Fruit fly (Drosophila melanogaster) whole organism, embryonic: ENCODE measurements around the gene Hs2st.

Experiments
- Atf-2 ChIP-seq: fragments of 200-800 bp; sonication (Bioruptor generic); optimal IDR thresholded peaks from 2 replicates; lab custom pipeline; 2016; ENCODE audit warnings: missing biosample characterization, missing genetic modification characterization
- Atf3 ChIP-seq: fragments of 200-800 bp; sonication (Bioruptor generic); optimal IDR thresholded peaks from 3 replicates; lab custom pipeline; 2016; ENCODE audit warnings: missing biosample characterization, missing genetic modification characterization
- B-H2 ChIP-seq: fragments of 200-800 bp; sonication (Bioruptor generic); optimal IDR thresholded peaks from 2 replicates; lab custom pipeline; 2018; ENCODE audit warnings: missing biosample characterization, mild to moderate bottlenecking, missing genetic modification characterization
- CG10209 ChIP-seq: fragments of 200-800 bp; sonication (Bioruptor generic); optimal IDR thresholded peaks from 3 replicates; lab custom pipeline; 2017; ENCODE audit warnings: missing biosample characterization, mild to moderate bottlenecking, missing genetic modification characterization, missing genetic modification reagents
- CG10274 ChIP-seq: fragments of 200-800 bp; sonication (Bioruptor generic); optimal IDR thresholded peaks from 3 replicates; lab custom pipeline; 2017; ENCODE audit warnings: missing biosample characterization, mild to moderate bottlenecking, missing genetic modification characterization
- CG10366 ChIP-seq: fragments of 200-800 bp; sonication (Bioruptor generic); IDR thresholded peaks from 2 replicates; pipeline ENCODE4 v1.3.6; 2022; ENCODE audit warnings: missing biosample characterization, missing genetic modification characterization
- CG10462 ChIP-seq: fragments of 200-800 bp; sonication (Bioruptor generic); optimal IDR thresholded peaks from 2 replicates; lab custom pipeline; 2016; ENCODE audit warnings: missing biosample characterization, missing genetic modification characterization
- CG10654 ChIP-seq: fragments of 200-800 bp; sonication (Bioruptor generic); optimal IDR thresholded peaks from 2 replicates; lab custom pipeline; 2016; ENCODE audit warnings: missing biosample characterization, missing genetic modification characterization
- CG11398 ChIP-seq: fragments of 200-800 bp; sonication (Bioruptor generic); optimal IDR thresholded peaks from 2 replicates; lab custom pipeline; 2016; ENCODE audit warnings: missing biosample characterization, missing genetic modification characterization
- CG12744 ChIP-seq: fragments of 200-800 bp; sonication (Bioruptor generic); optimal IDR thresholded peaks from 2 replicates; lab custom pipeline; 2016; ENCODE audit warnings: missing biosample characterization, missing genetic modification characterization
- CG13123 ChIP-seq: fragments of 200-800 bp; sonication (Bioruptor generic); optimal IDR thresholded peaks from 2 replicates; lab custom pipeline; 2016; ENCODE audit warnings: missing biosample characterization, missing genetic modification characterization
- CG15269 ChIP-seq: fragments of 200-800 bp; sonication (Bioruptor generic); optimal IDR thresholded peaks from 2 replicates; lab custom pipeline; 2018; ENCODE audit warnings: missing biosample characterization, mild to moderate bottlenecking, missing genetic modification characterization, moderate library complexity
- CG15479 ChIP-seq: fragments of 200-800 bp; sonication (Bioruptor generic); optimal IDR thresholded peaks from 3 replicates; lab custom pipeline; 2019; ENCODE audit warnings: missing biosample characterization, mild to moderate bottlenecking, missing genetic modification characterization, moderate library complexity
- CG16863 ChIP-seq: fragments of 200-800 bp; sonication (Bioruptor generic); optimal IDR thresholded peaks from 3 replicates; lab custom pipeline; 2016; ENCODE audit warnings: missing biosample characterization, missing genetic modification characterization
- CG18619 ChIP-seq: fragments of 200-800 bp; sonication (Bioruptor generic); optimal IDR thresholded peaks from 3 replicates; lab custom pipeline; 2017; ENCODE audit warnings: missing biosample characterization, mild to moderate bottlenecking, missing genetic modification characterization
- CG2712 ChIP-seq: fragments of 200-800 bp; optimal IDR thresholded peaks from 3 replicates; lab custom pipeline; 2019; ENCODE audit warnings: missing biosample characterization, mild to moderate bottlenecking, missing genetic modification characterization, moderate library complexity
- CG30020 ChIP-seq: fragments of 200-800 bp; optimal IDR thresholded peaks from 2 replicates; lab custom pipeline; 2019; ENCODE audit warnings: missing biosample characterization, mild to moderate bottlenecking, missing genetic modification characterization, moderate library complexity
- CG32532 ChIP-seq: fragments of 200-800 bp; sonication (Bioruptor generic); IDR thresholded peaks from 2 replicates; pipeline ENCODE4 v1.3.6; 2022; ENCODE audit warnings: missing biosample characterization, missing genetic modification characterization
- CG7928 ChIP-seq: fragments of 200-800 bp; sonication (Bioruptor generic); optimal IDR thresholded peaks from 2 replicates; lab custom pipeline; 2017; ENCODE audit warnings: missing biosample characterization, mild to moderate bottlenecking, missing genetic modification characterization
- CG8290 ChIP-seq, 3 experiments: fragments of 200-800 bp; sonication (Bioruptor generic); optimal IDR thresholded peaks; 2 replicates each; lab custom pipeline; 2016 to 2019; ENCODE audit warnings: missing biosample characterization in 3 of 3, missing genetic modification characterization in 3 of 3, mild to moderate bottlenecking in 2 of 3, moderate library complexity in 1 of 3
- CG8359 ChIP-seq: fragments of 200-800 bp; sonication (Bioruptor generic); optimal IDR thresholded peaks from 2 replicates; lab custom pipeline; 2017; ENCODE audit warnings: missing biosample characterization, mild to moderate bottlenecking, missing genetic modification characterization, borderline replicate concordance
- CG9215 ChIP-seq: fragments of 200-800 bp; sonication (Bioruptor generic); IDR thresholded peaks from 2 replicates; pipeline ENCODE4 v1.3.6; 2022; ENCODE audit warnings: missing biosample characterization, missing genetic modification characterization
- Dad ChIP-seq: fragments of 200-800 bp; sonication (Bioruptor generic); optimal IDR thresholded peaks from 3 replicates; lab custom pipeline; 2016; ENCODE audit warnings: missing biosample characterization, missing genetic modification characterization
- Dbx ChIP-seq: fragments of 200-800 bp; sonication (Bioruptor generic); IDR thresholded peaks from 3 replicates; pipeline ENCODE4 v1.3.6; 2022; ENCODE audit warnings: missing biosample characterization, missing genetic modification characterization
- H2.0 ChIP-seq: fragments of 200-800 bp; sonication (Bioruptor generic); IDR thresholded peaks from 2 replicates; pipeline ENCODE4 v1.3.6; 2022; ENCODE audit warnings: missing biosample characterization, missing genetic modification characterization
- Jarid2 ChIP-seq: fragments of 200-800 bp; sonication (Bioruptor generic); optimal IDR thresholded peaks from 3 replicates; lab custom pipeline; 2017; ENCODE audit warnings: mild to moderate bottlenecking, missing biosample characterization, missing genetic modification reagents, missing genetic modification characterization
- Lim3 ChIP-seq: fragments of 200-800 bp; sonication (Bioruptor generic); IDR thresholded peaks from 2 replicates; pipeline ENCODE4 v1.3.6; 2022; ENCODE audit warnings: missing biosample characterization, missing genetic modification characterization
- Mad ChIP-seq: fragments of 200-800 bp; sonication (Bioruptor generic); optimal IDR thresholded peaks from 2 replicates; lab custom pipeline; 2016; ENCODE audit warnings: missing biosample characterization, missing genetic modification characterization
- Meics ChIP-seq: fragments of 200-800 bp; sonication (Bioruptor generic); optimal IDR thresholded peaks from 2 replicates; lab custom pipeline; 2017; ENCODE audit warnings: missing biosample characterization, mild to moderate bottlenecking, missing genetic modification characterization
- Mrtf ChIP-seq: fragments of 200-800 bp; sonication (Bioruptor generic); IDR thresholded peaks from 3 replicates; pipeline ENCODE4 v1.3.6; 2022; ENCODE audit warnings: missing biosample characterization, missing genetic modification characterization
- Tbp ChIP-seq: fragments of >200 bp; optimal IDR thresholded peaks from 2 replicates; lab custom pipeline; 2018; ENCODE audit warnings: missing biosample characterization, missing genetic modification characterization
- ab ChIP-seq: fragments of 200-800 bp; sonication (Bioruptor generic); optimal IDR thresholded peaks from 2 replicates; lab custom pipeline; 2016; ENCODE audit warnings: missing biosample characterization, missing genetic modification characterization
- abd-A ChIP-seq: fragments of 200-800 bp; sonication (Bioruptor generic); optimal IDR thresholded peaks from 3 replicates; lab custom pipeline; 2019; ENCODE audit warnings: missing biosample characterization, mild to moderate bottlenecking, missing genetic modification characterization, moderate library complexity
- caup ChIP-seq: fragments of 200-800 bp; sonication (Bioruptor generic); optimal IDR thresholded peaks from 3 replicates; lab custom pipeline; 2017; ENCODE audit warnings: missing biosample characterization, mild to moderate bottlenecking, missing genetic modification characterization, moderate library complexity; ENCODE audit not compliant: severe bottlenecking
- cg ChIP-seq: fragments of 200-800 bp; sonication (Bioruptor generic); optimal IDR thresholded peaks from 3 replicates; lab custom pipeline; 2019; ENCODE audit warnings: missing biosample characterization, mild to moderate bottlenecking, missing genetic modification characterization, moderate library complexity
- chif ChIP-seq, 2 experiments: fragments of 200-800 bp; sonication (Bioruptor generic); optimal IDR thresholded peaks; 3 replicates each; lab custom pipeline; 2016; ENCODE audit warnings: missing biosample characterization in 2 of 2, missing genetic modification characterization in 2 of 2
- exex ChIP-seq: fragments of 200-800 bp; sonication (Bioruptor generic); optimal IDR thresholded peaks from 4 replicates; lab custom pipeline; 2018; ENCODE audit warnings: missing biosample characterization, mild to moderate bottlenecking, missing genetic modification characterization, moderate library complexity
- fd96Cb ChIP-seq: fragments of 200-800 bp; sonication (Bioruptor generic); optimal IDR thresholded peaks from 2 replicates; lab custom pipeline; 2018; ENCODE audit warnings: missing biosample characterization, mild to moderate bottlenecking, missing genetic modification characterization, moderate library complexity
- gcm ChIP-seq: fragments of 200-800 bp; sonication (Bioruptor generic); optimal IDR thresholded peaks from 2 replicates; lab custom pipeline; 2019; ENCODE audit warnings: missing biosample characterization, mild to moderate bottlenecking, missing genetic modification characterization, moderate library complexity
- luna ChIP-seq: fragments of 200-800 bp; sonication (Bioruptor generic); optimal IDR thresholded peaks from 2 replicates; lab custom pipeline; 2016; ENCODE audit warnings: missing biosample characterization, missing genetic modification characterization
- prd ChIP-seq, 3 experiments: fragments of >200 bp in 2 of 3; fragments of 200-800 bp in 1 of 3; sonication (Bioruptor generic) in 1 of 3; optimal IDR thresholded peaks in 2 of 3; IDR thresholded peaks in 1 of 3; 2 replicates in 2 of 3; 3 replicates in 1 of 3; pipeline versions ENCODE4 v1.3.6 to Lab custom; 2017 to 2022; ENCODE audit warnings: missing biosample characterization in 1 of 3, missing genetic modification characterization in 1 of 3
- run ChIP-seq: fragments of 200-800 bp; sonication (Bioruptor generic); optimal IDR thresholded peaks from 3 replicates; lab custom pipeline; 2018; ENCODE audit warnings: missing biosample characterization, mild to moderate bottlenecking, missing genetic modification characterization
- sens-2 ChIP-seq: fragments of 200-800 bp; sonication (Bioruptor generic); IDR thresholded peaks from 2 replicates; pipeline ENCODE4 v1.3.6; 2022; ENCODE audit warnings: missing biosample characterization, missing genetic modification characterization
- shn ChIP-seq: fragments of 200-800 bp; sonication (Bioruptor generic); optimal IDR thresholded peaks from 3 replicates; lab custom pipeline; 2016; ENCODE audit warnings: missing biosample characterization, missing genetic modification characterization
- sim ChIP-seq: fragments of 200-800 bp; sonication (Bioruptor generic); IDR thresholded peaks from 2 replicates; pipeline ENCODE4 v1.3.6; 2022; ENCODE audit warnings: missing biosample characterization, missing genetic modification characterization
- tin ChIP-seq: fragments of 200-800 bp; sonication (Bioruptor generic); optimal IDR thresholded peaks from 3 replicates; lab custom pipeline; 2016; ENCODE audit warnings: missing biosample characterization, missing genetic modification characterization
- tna ChIP-seq: fragments of 200-800 bp; sonication (Bioruptor generic); IDR thresholded peaks from 2 replicates; pipeline ENCODE4 v1.3.6; 2022; ENCODE audit warnings: missing biosample characterization, missing genetic modification characterization; ENCODE audit not compliant: partially characterized antibody
- trh ChIP-seq: fragments of 200-800 bp; sonication (Bioruptor generic); optimal IDR thresholded peaks from 2 replicates; lab custom pipeline; 2016; ENCODE audit warnings: missing biosample characterization, missing genetic modification characterization
- z ChIP-seq: fragments of 200-800 bp; sonication (Bioruptor generic); IDR thresholded peaks from 3 replicates; pipeline ENCODE4 v1.3.6; 2022; ENCODE audit warnings: missing biosample characterization, missing genetic modification characterization
- zf30C ChIP-seq: fragments of 200-800 bp; sonication (Bioruptor generic); optimal IDR thresholded peaks from 3 replicates; lab custom pipeline; 2018; ENCODE audit warnings: missing biosample characterization, mild to moderate bottlenecking, missing genetic modification characterization

Gene Hs2st

dm6 chr2L:19444734-19445140 lies at the start of gene Hs2st (continued):
- TF ChIP-seq CG15479 (GFP tag; lab: Kevin White, UChicago) (peak; percentile 93), H2.0 (GFP tag; lab: Robert Waterston, UW) (peak; percentile 90), CG18619 (GFP tag; lab: Kevin White, UChicago) (peak; percentile 90), Meics (GFP tag; lab: Kevin White, UChicago) (peak; percentile 88), exex (tag; lab: Kevin White, UChicago) (peak; percentile 57), Atf-2 (GFP tag; lab: Kevin White, UChicago) (peak; percentile 96), Mad (peak; percentile 95), shn (peak; percentile 97), sens-2 (GFP tag; lab: Robert Waterston, UW) (peak; percentile 76), trh (peak; percentile 81), tna (no peak), B-H2 (GFP tag; lab: Kevin White, UChicago) (peak; percentile 90), CG11398 (GFP tag; lab: Kevin White, UChicago) (peak; percentile 84), CG30020 (tag; lab: Kevin White, UChicago) (peak; percentile 78), CG13123 (GFP tag; lab: Kevin White, UChicago) (peak; percentile 90), CG2712 (tag; lab: Kevin White, UChicago) (peak; percentile 92), Dad (peak; percentile 95), CG10462 (GFP tag; lab: Kevin White, UChicago) (peak; percentile 89), CG15269 (tag; lab: Kevin White, UChicago) (peak; percentile 88), CG10366 (GFP tag; lab: Robert Waterston, UW) (peak; percentile 93), Tbp (GFP tag; lab: Kevin White, UChicago) (peak; percentile 65), prd (optimal IDR thresholded peaks at IDR 0.05; lab: Kevin White, UChicago) (no peak), prd (GFP tag; IDR thresholded peaks at IDR 0.05; lab: Robert Waterston, UW) (peak; percentile 97), CG12744 (GFP tag; lab: Kevin White, UChicago) (peak; percentile 92), CG10209 (GFP tag; lab: Kevin White, UChicago) (peak; percentile 94), chif (GFP tag; optimal IDR thresholded peaks at IDR 0.05; lab: Kevin White, UChicago) (peak; percentile 95), gcm (GFP tag; lab: Kevin White, UChicago) (no peak), run (peak; percentile 19), Lim3 (peak; percentile 77), zf30C (GFP tag; lab: Kevin White, UChicago) (no peak), luna (GFP tag; lab: Kevin White, UChicago) (peak; percentile 83), sim (GFP tag; lab: Robert Waterston, UW) (peak; percentile 64; the same call in 1 of the 2 replicates), Dbx (GFP tag; lab: Robert Waterston, UW) (peak; percentile 96), Atf3 (peak; percentile 94), fd96Cb (tag; lab: Kevin White, UChicago) (peak; percentile 86), caup (GFP tag; lab: Kevin White, UChicago) (peak; percentile 92), ab (GFP tag; lab: Kevin White, UChicago) (peak; percentile 92), CG9215 (GFP tag; lab: Robert Waterston, UW) (peak; percentile 96), CG10274 (GFP tag; lab: Kevin White, UChicago) (peak; percentile 66), Jarid2 (GFP tag; lab: Kevin White, UChicago) (peak; percentile 66), abd-A (tag; lab: Kevin White, UChicago) (no peak), CG32532 (GFP tag; lab: Robert Waterston, UW) (peak; percentile 95), cg (GFP tag; lab: Kevin White, UChicago) (no peak), CG8359 (peak; percentile 37), z (GFP tag; lab: Robert Waterston, UW) (no peak), CG8290 (GFP tag; optimal IDR thresholded peaks at IDR 0.05; lab: Kevin White, UChicago) (peak; percentile 94), CG8290 (tag; optimal IDR thresholded peaks at IDR 0.05; lab: Kevin White, UChicago) (peak; percentile 83 to 95), CG16863 (GFP tag; lab: Kevin White, UChicago) (peak; percentile 86), CG7928 (GFP tag; lab: Kevin White, UChicago) (peak; percentile 71), CG10654 (GFP tag; lab: Kevin White, UChicago) (peak; percentile 94), tin (GFP tag; lab: Kevin White, UChicago) (peak; percentile 95), Mrtf (GFP tag; lab: Robert Waterston, UW) (peak; percentile 86)
